Fruit fly (Drosophila melanogaster) whole organism, embryonic: ENCODE measurements around the gene CG15641.

Experiments
- CG10462 ChIP-seq: fragments of 200-800 bp; sonication (Bioruptor generic); optimal IDR thresholded peaks from 2 replicates; lab custom pipeline; 2016; ENCODE audit warnings: missing biosample characterization, missing genetic modification characterization
- CG10565 ChIP-seq: fragments of 200-800 bp; sonication (Bioruptor generic); optimal IDR thresholded peaks from 3 replicates; lab custom pipeline; 2016; ENCODE audit warnings: missing biosample characterization, mild to moderate bottlenecking, missing genetic modification characterization
- CG12071 ChIP-seq: fragments of 200-800 bp; sonication (Bioruptor generic); optimal IDR thresholded peaks from 3 replicates; lab custom pipeline; 2018; ENCODE audit warnings: missing biosample characterization, mild to moderate bottlenecking, missing genetic modification characterization
- CG12391 ChIP-seq: fragments of 200-800 bp; sonication (Bioruptor generic); optimal IDR thresholded peaks from 3 replicates; lab custom pipeline; 2018; ENCODE audit warnings: missing biosample characterization, mild to moderate bottlenecking, missing genetic modification characterization, moderate library complexity
- CG13775 ChIP-seq: fragments of 200-800 bp; sonication (Bioruptor generic); optimal IDR thresholded peaks from 3 replicates; lab custom pipeline; 2017; ENCODE audit warnings: missing biosample characterization, mild to moderate bottlenecking, missing genetic modification characterization
- CG13894 ChIP-seq: fragments of 200-800 bp; sonication (Bioruptor generic); optimal IDR thresholded peaks from 3 replicates; lab custom pipeline; 2018; ENCODE audit warnings: missing biosample characterization, mild to moderate bottlenecking, missing genetic modification characterization, moderate library complexity
- CG15514 ChIP-seq: fragments of 200-800 bp; sonication (Bioruptor generic); optimal IDR thresholded peaks from 3 replicates; lab custom pipeline; 2017; ENCODE audit warnings: missing biosample characterization, missing genetic modification characterization, mild to moderate bottlenecking, moderate library complexity, missing genetic modification reagents
- CG2116 ChIP-seq: fragments of 200-800 bp; sonication (Bioruptor generic); optimal IDR thresholded peaks from 3 replicates; lab custom pipeline; 2018; ENCODE audit warnings: missing biosample characterization, mild to moderate bottlenecking, missing genetic modification characterization
- CG2120 ChIP-seq: fragments of 200-800 bp; sonication (Bioruptor generic); optimal IDR thresholded peaks from 3 replicates; lab custom pipeline; 2016; ENCODE audit warnings: missing biosample characterization, missing genetic modification characterization
- CG7839 ChIP-seq: fragments of 200-800 bp; sonication (Bioruptor generic); optimal IDR thresholded peaks from 3 replicates; lab custom pipeline; 2018; ENCODE audit warnings: missing biosample characterization, mild to moderate bottlenecking, missing genetic modification characterization, moderate library complexity
- CG7928 ChIP-seq: fragments of 200-800 bp; sonication (Bioruptor generic); optimal IDR thresholded peaks from 2 replicates; lab custom pipeline; 2017; ENCODE audit warnings: missing biosample characterization, mild to moderate bottlenecking, missing genetic modification characterization
- CG8388 ChIP-seq: fragments of 200-800 bp; sonication (Bioruptor generic); optimal IDR thresholded peaks from 2 replicates; lab custom pipeline; 2019; ENCODE audit warnings: missing biosample characterization, mild to moderate bottlenecking, missing genetic modification characterization, moderate library complexity
- CG8478 ChIP-seq: fragments of >200 bp; optimal IDR thresholded peaks from 2 replicates; lab custom pipeline; 2018
- CG8765 ChIP-seq: fragments of 200-800 bp; sonication (Bioruptor generic); IDR thresholded peaks from 2 replicates; pipeline ENCODE4 v1.3.6; 2022; ENCODE audit warnings: missing biosample characterization, missing genetic modification characterization
- Camta ChIP-seq: fragments of 200-800 bp; sonication (Bioruptor generic); optimal IDR thresholded peaks from 2 replicates; lab custom pipeline; 2016; ENCODE audit warnings: missing biosample characterization, missing genetic modification characterization
- Deaf1 ChIP-seq: fragments of 200-800 bp; optimal IDR thresholded peaks from 3 replicates; lab custom pipeline; 2019; ENCODE audit warnings: missing biosample characterization, mild to moderate bottlenecking, missing genetic modification characterization, moderate library complexity
- Dfd ChIP-seq, 2 experiments: fragments of >200 bp; optimal IDR thresholded peaks; 2 replicates each; lab custom pipeline; 2017; ENCODE audit warnings: missing biosample characterization in 2 of 2, missing genetic modification characterization in 2 of 2
- Drgx ChIP-seq: fragments of 200-800 bp; sonication (Bioruptor generic); IDR thresholded peaks from 2 replicates; pipeline ENCODE4 v1.3.6; 2022; ENCODE audit warnings: missing biosample characterization, missing genetic modification characterization
- Elba2 ChIP-seq: fragments of 200-800 bp; sonication (Bioruptor generic); optimal IDR thresholded peaks from 3 replicates; lab custom pipeline; 2016; ENCODE audit warnings: missing biosample characterization, missing genetic modification characterization
- Fer3 ChIP-seq: fragments of 200-800 bp; sonication (Bioruptor generic); optimal IDR thresholded peaks from 2 replicates; lab custom pipeline; 2018; ENCODE audit warnings: missing biosample characterization, mild to moderate bottlenecking, missing genetic modification characterization, moderate library complexity
- HLH3B ChIP-seq: fragments of 200-800 bp; sonication (Bioruptor generic); IDR thresholded peaks from 2 replicates; pipeline ENCODE4 v1.3.6; 2022; ENCODE audit warnings: missing biosample characterization, missing genetic modification characterization
- HmgD ChIP-seq: fragments of 200-800 bp; sonication (Bioruptor generic); optimal IDR thresholded peaks from 3 replicates; lab custom pipeline; 2016; ENCODE audit warnings: missing biosample characterization, missing genetic modification characterization
- Kr ChIP-seq: fragments of 200-800 bp; sonication (Bioruptor generic); optimal IDR thresholded peaks from 2 replicates; lab custom pipeline; 2017; ENCODE audit warnings: missing biosample characterization, mild to moderate bottlenecking, missing genetic modification characterization
- NC2β ChIP-seq: fragments of 200-800 bp; sonication (Bioruptor generic); optimal IDR thresholded peaks from 2 replicates; lab custom pipeline; 2016; ENCODE audit warnings: missing biosample characterization, missing genetic modification characterization
- Nf-YB ChIP-seq: fragments of 200-800 bp; sonication (Bioruptor generic); optimal IDR thresholded peaks from 3 replicates; lab custom pipeline; 2019; ENCODE audit warnings: missing biosample characterization, mild to moderate bottlenecking, missing genetic modification characterization, moderate library complexity
- NfI ChIP-seq: fragments of 200-800 bp; sonication (Bioruptor generic); optimal IDR thresholded peaks from 3 replicates; lab custom pipeline; 2018; ENCODE audit warnings: missing biosample characterization, mild to moderate bottlenecking, missing genetic modification characterization, moderate library complexity
- Spps ChIP-seq: fragments of 200-800 bp; sonication (Bioruptor generic); optimal IDR thresholded peaks from 2 replicates; lab custom pipeline; 2018; ENCODE audit warnings: missing biosample characterization, mild to moderate bottlenecking, missing genetic modification characterization
- abd-A ChIP-seq: fragments of 200-800 bp; sonication (Bioruptor generic); optimal IDR thresholded peaks from 3 replicates; lab custom pipeline; 2019; ENCODE audit warnings: missing biosample characterization, mild to moderate bottlenecking, missing genetic modification characterization, moderate library complexity
- cg ChIP-seq: fragments of 200-800 bp; sonication (Bioruptor generic); optimal IDR thresholded peaks from 3 replicates; lab custom pipeline; 2019; ENCODE audit warnings: missing biosample characterization, mild to moderate bottlenecking, missing genetic modification characterization, moderate library complexity
- chm ChIP-seq: fragments of 200-800 bp; sonication (Bioruptor generic); IDR thresholded peaks from 2 replicates; pipeline ENCODE4 v1.3.6; 2022; ENCODE audit warnings: missing biosample characterization, missing genetic modification characterization
- crol ChIP-seq: fragments of 200-800 bp; sonication (Bioruptor generic); IDR thresholded peaks from 2 replicates; pipeline ENCODE4 v1.3.6; 2022; ENCODE audit warnings: missing biosample characterization, missing genetic modification characterization
- cwo ChIP-seq: fragments of 200-800 bp; sonication (Bioruptor generic); optimal IDR thresholded peaks from 3 replicates; lab custom pipeline; 2017; ENCODE audit warnings: missing biosample characterization, missing genetic modification characterization, mild to moderate bottlenecking, moderate library complexity, missing genetic modification reagents
- da ChIP-seq: fragments of 200-800 bp; sonication (Bioruptor generic); optimal IDR thresholded peaks from 2 replicates; lab custom pipeline; 2016; ENCODE audit warnings: missing biosample characterization, missing genetic modification characterization
- danr ChIP-seq: fragments of 200-800 bp; sonication (Bioruptor generic); IDR thresholded peaks from 2 replicates; pipeline ENCODE4 v1.3.6; 2022; ENCODE audit warnings: missing biosample characterization, missing genetic modification characterization
- emc ChIP-seq: fragments of 200-800 bp; sonication (Bioruptor generic); optimal IDR thresholded peaks from 2 replicates; lab custom pipeline; 2016; ENCODE audit warnings: missing biosample characterization, missing genetic modification characterization
- fd3F ChIP-seq: fragments of 200-800 bp; sonication (Bioruptor generic); optimal IDR thresholded peaks from 2 replicates; lab custom pipeline; 2018; ENCODE audit warnings: missing biosample characterization, mild to moderate bottlenecking, missing genetic modification characterization, moderate library complexity
- fru ChIP-seq: fragments of >200 bp; optimal IDR thresholded peaks from 2 replicates; lab custom pipeline; 2017
- grau ChIP-seq: fragments of 200-800 bp; optimal IDR thresholded peaks from 3 replicates; lab custom pipeline; 2019; ENCODE audit warnings: missing biosample characterization, mild to moderate bottlenecking, missing genetic modification characterization, moderate library complexity
- hb ChIP-seq: fragments of 200-800 bp; sonication (Bioruptor generic); IDR thresholded peaks from 3 replicates; pipeline ENCODE4 v1.3.6; 2022; ENCODE audit warnings: missing biosample characterization, missing genetic modification characterization; ENCODE audit not compliant: partially characterized antibody
- insv ChIP-seq, 2 experiments: fragments of 200-800 bp; sonication (Bioruptor generic); optimal IDR thresholded peaks; 3 replicates each; lab custom pipeline; 2016 to 2018; ENCODE audit warnings: missing biosample characterization in 2 of 2, missing genetic modification characterization in 2 of 2
- lmd ChIP-seq: fragments of 200-800 bp; sonication (Bioruptor generic); IDR thresholded peaks from 2 replicates; pipeline ENCODE4 v1.3.6; 2022; ENCODE audit warnings: missing biosample characterization, missing genetic modification characterization
- mirr ChIP-seq: fragments of 200-800 bp; sonication (Bioruptor generic); optimal IDR thresholded peaks from 3 replicates; lab custom pipeline; 2018; ENCODE audit warnings: missing biosample characterization, mild to moderate bottlenecking, missing genetic modification characterization
- oc ChIP-seq: fragments of 200-800 bp; sonication (Bioruptor generic); optimal IDR thresholded peaks from 2 replicates; lab custom pipeline; 2018; ENCODE audit warnings: missing biosample characterization, mild to moderate bottlenecking, missing genetic modification characterization, moderate library complexity
- sens-2 ChIP-seq: fragments of 200-800 bp; sonication (Bioruptor generic); IDR thresholded peaks from 2 replicates; pipeline ENCODE4 v1.3.6; 2022; ENCODE audit warnings: missing biosample characterization, missing genetic modification characterization
- sim ChIP-seq: fragments of 200-800 bp; sonication (Bioruptor generic); IDR thresholded peaks from 2 replicates; pipeline ENCODE4 v1.3.6; 2022; ENCODE audit warnings: missing biosample characterization, missing genetic modification characterization
- slbo ChIP-seq: fragments of 200-800 bp; sonication (Bioruptor generic); IDR thresholded peaks from 2 replicates; pipeline ENCODE4 v1.3.6; 2022; ENCODE audit warnings: missing biosample characterization, missing genetic modification characterization
- ssp ChIP-seq: fragments of 200-800 bp; sonication (Bioruptor generic); IDR thresholded peaks from 2 replicates; pipeline ENCODE4 v1.3.6; 2022; ENCODE audit warnings: missing biosample characterization, missing genetic modification characterization
- stc ChIP-seq: fragments of 200-800 bp; sonication (Bioruptor generic); IDR thresholded peaks from 2 replicates; pipeline ENCODE4 v1.3.6; 2022; ENCODE audit warnings: missing biosample characterization, missing genetic modification characterization
- vnd ChIP-seq: fragments of 200-800 bp; sonication (Bioruptor generic); IDR thresholded peaks from 3 replicates; pipeline ENCODE4 v1.3.6; 2022; ENCODE audit warnings: missing biosample characterization, missing genetic modification characterization; ENCODE audit not compliant: partially characterized antibody
- zfh2 ChIP-seq: fragments of 200-800 bp; sonication (Bioruptor generic); optimal IDR thresholded peaks from 2 replicates; lab custom pipeline; 2016; ENCODE audit warnings: missing biosample characterization, missing genetic modification characterization

The CG15641 gene

DNA sequence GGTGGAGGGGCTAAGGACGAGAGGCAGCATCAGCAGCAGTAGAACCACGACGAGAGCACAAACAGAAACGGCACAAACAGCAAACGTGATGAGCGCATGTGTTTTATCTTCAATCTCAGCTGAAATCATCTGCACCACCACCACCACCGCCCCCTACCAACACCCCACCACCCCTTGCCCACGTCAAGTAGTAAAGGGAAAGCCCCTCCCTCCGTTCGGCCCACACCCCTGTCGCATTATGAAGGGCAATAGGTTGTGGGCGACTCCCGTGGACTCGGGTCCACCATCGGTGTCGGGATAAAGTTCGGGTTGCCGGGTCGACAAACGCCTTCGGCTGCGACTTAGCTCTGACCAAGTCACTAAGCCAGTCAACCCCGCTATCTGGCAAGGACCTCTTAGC lies 24.2 kb upstream of the CG15641 start:
- TF ChIP-seq abd-A (tag; lab: Kevin White, UChicago) (peak; percentile 90), CG13894 (tag; lab: Kevin White, UChicago) (peak; percentile 48), CG12071 (peak; percentile 25), cg (GFP tag; lab: Kevin White, UChicago) (peak; percentile 16), Deaf1 (tag; lab: Kevin White, UChicago) (peak; percentile 92), crol (GFP tag; lab: Robert Waterston, UW) (peak; percentile 89), HLH3B (GFP tag; lab: Robert Waterston, UW) (no peak), ssp (GFP tag; lab: Robert Waterston, UW) (no peak), fru (lab: Kevin White, UChicago) (no peak), chm (GFP tag; lab: Robert Waterston, UW) (no peak)

DNA sequence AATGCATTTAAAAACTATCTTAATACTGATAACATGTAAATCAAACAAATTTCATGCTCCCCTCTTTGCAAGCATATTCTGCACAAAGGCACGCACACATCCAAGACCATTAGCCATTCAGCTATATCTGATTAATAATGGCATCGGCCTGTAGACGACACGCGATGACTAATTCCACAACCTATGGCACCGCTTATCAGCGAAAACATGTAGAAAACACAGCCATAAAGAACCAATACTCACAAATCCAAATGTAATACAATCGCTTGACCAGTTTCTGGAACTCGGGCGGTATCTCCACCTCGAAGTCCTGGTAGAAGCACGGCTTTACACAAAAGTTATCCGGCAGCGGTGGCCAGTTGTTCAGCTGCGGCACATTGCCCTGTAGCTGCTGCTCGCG lies 19.6 kb upstream of the CG15641 start:
- TF ChIP-seq HmgD (GFP tag; lab: Kevin White, UChicago) (no peak), Elba2 (no peak), vnd (GFP tag; lab: Robert Waterston, UW) (no peak), sens-2 (no peak), CG2116 (GFP tag; lab: Kevin White, UChicago) (no peak)

DNA sequence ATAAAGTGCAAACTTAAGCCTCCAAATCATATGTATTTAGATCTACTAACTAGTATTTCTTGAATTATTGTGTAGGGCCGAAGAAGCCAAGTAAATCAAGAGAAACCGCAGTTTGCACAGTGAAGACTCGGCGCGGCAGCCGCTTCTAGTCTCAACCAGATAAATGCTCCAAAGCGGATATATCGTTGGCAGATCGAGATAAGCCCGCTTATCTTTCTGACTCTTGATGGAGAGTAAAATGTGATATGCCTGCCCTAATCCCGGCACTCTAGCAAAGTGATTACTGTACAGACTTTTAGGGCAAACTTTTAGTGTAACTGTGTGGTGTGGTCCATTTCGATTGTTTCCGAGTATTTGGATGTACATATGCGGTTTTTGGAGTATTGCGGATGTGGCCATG lies 18.9 kb upstream of the CG15641 start:
- TF ChIP-seq CG15514 (no peak), grau (tag; lab: Kevin White, UChicago) (peak; percentile 54), da (GFP tag; lab: Kevin White, UChicago) (no peak), lmd (GFP tag; lab: Robert Waterston, UW) (no peak), fd3F (no peak), Spps (tag; lab: Kevin White, UChicago) (no peak), sim (no peak), Camta (GFP tag; lab: Kevin White, UChicago) (no peak), CG8478 (lab: Kevin White, UChicago) (no peak), Fer3 (no peak), hb (no peak), insv (GFP tag; optimal IDR thresholded peaks at IDR 0.05; lab: Kevin White, UChicago) (no peak), CG2120 (peak; percentile 22), Dfd (GFP tag; optimal IDR thresholded peaks at IDR 0.05; lab: Kevin White, UChicago) (no peak), CG8765 (no peak), NC2β (GFP tag; lab: Kevin White, UChicago) (no peak), Kr (GFP tag; lab: Kevin White, UChicago) (no peak), CG13775 (GFP tag; lab: Kevin White, UChicago) (no peak), CG12391 (tag; lab: Kevin White, UChicago) (no peak), stc (GFP tag; lab: Robert Waterston, UW) (no peak), slbo (peak; percentile 53), CG8388 (no peak), CG10462 (GFP tag; lab: Kevin White, UChicago) (no peak), emc (GFP tag; lab: Kevin White, UChicago) (no peak), oc (tag; lab: Kevin White, UChicago) (no peak), CG7839 (tag; lab: Kevin White, UChicago) (no peak), Nf-YB (no peak), CG7928 (GFP tag; lab: Kevin White, UChicago) (no peak), danr (GFP tag; lab: Robert Waterston, UW) (no peak), NfI (GFP tag; lab: Kevin White, UChicago) (no peak), zfh2 (GFP tag; lab: Kevin White, UChicago) (no peak), mirr (GFP tag; lab: Kevin White, UChicago) (no peak), CG10565 (no peak), Drgx (GFP tag; lab: Robert Waterston, UW) (0 out of 2 replicates have a peak, but pooled peaks have one; percentile 17), cwo (no peak)
